Fruit fly (Drosophila melanogaster): Measurements from ENCODE around the gene wcy.

- TF ChIP-seq insv (optimal IDR thresholded peaks at IDR 0.05): no peak
- no peak for TF ChIP-seq h (optimal IDR thresholded peaks at IDR 0.05)
- no peak for TF ChIP-seq psq (optimal IDR thresholded peaks at IDR 0.05)
Measured at dm6 chrX:17076449-17077289, 1.0 kb downstream of the wcy start.

Data from Kc167 (cell line).